Fruit fly (Drosophila melanogaster): ENCODE data around the gene CG7824.
A peak's percentile ranks its signal among the peaks of the same experiment; 100 is the strongest.

CG7824 gene

dm6 chr3R:29834759-29835709 is 23.7 kb downstream of the CG7824 start, which contains the start of gene Atg16 (continued):
- TF ChIP-seq Mad (GFP tag; optimal IDR thresholded peaks at IDR 0.05) (no peak), CG30431 (GFP tag; optimal IDR thresholded peaks at IDR 0.05) (no peak), pfk (GFP tag; optimal IDR thresholded peaks at IDR 0.05) (no peak), tgo (GFP tag; IDR thresholded peaks at IDR 0.05) (no peak), CG13894 (tag; optimal IDR thresholded peaks at IDR 0.05) (no peak), sim (GFP tag; IDR thresholded peaks at IDR 0.05) (no peak), ase (GFP tag; IDR thresholded peaks at IDR 0.05) (no peak), Atf-2 (GFP tag; optimal IDR thresholded peaks at IDR 0.05) (no peak), Nf-YC (tag; optimal IDR thresholded peaks at IDR 0.05) (no peak), CG11456 (GFP tag; IDR thresholded peaks at IDR 0.05) (no peak), chn (GFP tag; optimal IDR thresholded peaks at IDR 0.05) (no peak), CG15073 (GFP tag; optimal IDR thresholded peaks at IDR 0.05) (no peak), CG15479 (GFP tag; optimal IDR thresholded peaks at IDR 0.05) (no peak), CTCF (GFP tag; optimal IDR thresholded peaks at IDR 0.05) (no peak), BEAF-32 (GFP tag; optimal IDR thresholded peaks at IDR 0.05) (peak; percentile 89), CG2875 (GFP tag; optimal IDR thresholded peaks at IDR 0.05) (no peak), Lim3 (GFP tag; IDR thresholded peaks at IDR 0.05) (no peak), nerfin-1 (tag; optimal IDR thresholded peaks at IDR 0.05) (no peak), Fer3 (tag; optimal IDR thresholded peaks at IDR 0.05) (no peak), CG3065 (GFP tag; optimal IDR thresholded peaks at IDR 0.05) (no peak), NC2α (GFP tag; optimal IDR thresholded peaks at IDR 0.05) (no peak), CG13624 (GFP tag; optimal IDR thresholded peaks at IDR 0.05) (no peak), NFAT (GFP tag; IDR thresholded peaks at IDR 0.05) (no peak), twi (tag; optimal IDR thresholded peaks at IDR 0.05) (no peak), D19A (tag; optimal IDR thresholded peaks at IDR 0.05) (no peak), tin (GFP tag; optimal IDR thresholded peaks at IDR 0.05) (no peak), oc (tag; optimal IDR thresholded peaks at IDR 0.05) (no peak), ci (GFP tag; IDR thresholded peaks at IDR 0.05) (0 out of 3 replicates have a peak, but pooled peaks have one; percentile 18), CG10209 (GFP tag; optimal IDR thresholded peaks at IDR 0.05) (no peak), bowl (GFP tag; IDR thresholded peaks at IDR 0.05) (no peak), CG33213 (GFP tag; optimal IDR thresholded peaks at IDR 0.05) (no peak), CG4360 (GFP tag; IDR thresholded peaks at IDR 0.05) (no peak), CG9609 (GFP tag; optimal IDR thresholded peaks at IDR 0.05) (no peak), CG12659 (GFP tag; optimal IDR thresholded peaks at IDR 0.05) (no peak), NK7.1 (GFP tag; optimal IDR thresholded peaks at IDR 0.05) (no peak), CG9932 (GFP tag; IDR thresholded peaks at IDR 0.05) (peak; percentile 48), CG10543 (GFP tag; optimal IDR thresholded peaks at IDR 0.05) (no peak), ATbp (GFP tag; optimal IDR thresholded peaks at IDR 0.05) (no peak), Poxn (GFP tag; IDR thresholded peaks at IDR 0.05) (no peak), HmgD (GFP tag; optimal IDR thresholded peaks at IDR 0.05) (no peak), zfh1 (GFP tag; IDR thresholded peaks at IDR 0.05) (no peak), gt (GFP tag; IDR thresholded peaks at IDR 0.05) (no peak), Dll (GFP tag; IDR thresholded peaks at IDR 0.05; ENCODE audit: partially characterized antibody) (peak; percentile 90), Awh (GFP tag; IDR thresholded peaks at IDR 0.05) (no peak), CG4707 (GFP tag; optimal IDR thresholded peaks at IDR 0.05) (no peak), Atf6 (GFP tag; IDR thresholded peaks at IDR 0.05) (no peak), org-1 (GFP tag; optimal IDR thresholded peaks at IDR 0.05) (no peak), Sry-β (GFP tag; optimal IDR thresholded peaks at IDR 0.05) (no peak), fd102C (GFP tag; optimal IDR thresholded peaks at IDR 0.05) (no peak), run (tag; optimal IDR thresholded peaks at IDR 0.05) (no peak)
